Fruit fly (Drosophila melanogaster) Kc167 (cell line): Measurements from ENCODE around the gene CG8086.

Source experiments
- Myc ChIP-seq: fragments of >200 bp; optimal IDR thresholded peaks from 2 replicates; lab custom pipeline; 2017; ENCODE audit warnings: missing external identifiers
- Sin3A ChIP-seq: fragments of >200 bp; optimal IDR thresholded peaks from 2 replicates; lab custom pipeline; 2018; ENCODE audit warnings: missing external identifiers
- h ChIP-seq: fragments of >200 bp; optimal IDR thresholded peaks from 3 replicates; lab custom pipeline; 2018; ENCODE audit warnings: missing external identifiers
- insv ChIP-seq: fragments of >200 bp; optimal IDR thresholded peaks from 3 replicates; lab custom pipeline; 2018; ENCODE audit warnings: missing external identifiers
- psq ChIP-seq: fragments of >200 bp; optimal IDR thresholded peaks from 2 replicates; lab custom pipeline; 2017; ENCODE audit warnings: missing external identifiers
- ttk ChIP-seq: sonication (Bioruptor generic); optimal IDR thresholded peaks from 2 replicates; lab custom pipeline; 2017; ENCODE audit warnings: missing external identifiers

DNA sequence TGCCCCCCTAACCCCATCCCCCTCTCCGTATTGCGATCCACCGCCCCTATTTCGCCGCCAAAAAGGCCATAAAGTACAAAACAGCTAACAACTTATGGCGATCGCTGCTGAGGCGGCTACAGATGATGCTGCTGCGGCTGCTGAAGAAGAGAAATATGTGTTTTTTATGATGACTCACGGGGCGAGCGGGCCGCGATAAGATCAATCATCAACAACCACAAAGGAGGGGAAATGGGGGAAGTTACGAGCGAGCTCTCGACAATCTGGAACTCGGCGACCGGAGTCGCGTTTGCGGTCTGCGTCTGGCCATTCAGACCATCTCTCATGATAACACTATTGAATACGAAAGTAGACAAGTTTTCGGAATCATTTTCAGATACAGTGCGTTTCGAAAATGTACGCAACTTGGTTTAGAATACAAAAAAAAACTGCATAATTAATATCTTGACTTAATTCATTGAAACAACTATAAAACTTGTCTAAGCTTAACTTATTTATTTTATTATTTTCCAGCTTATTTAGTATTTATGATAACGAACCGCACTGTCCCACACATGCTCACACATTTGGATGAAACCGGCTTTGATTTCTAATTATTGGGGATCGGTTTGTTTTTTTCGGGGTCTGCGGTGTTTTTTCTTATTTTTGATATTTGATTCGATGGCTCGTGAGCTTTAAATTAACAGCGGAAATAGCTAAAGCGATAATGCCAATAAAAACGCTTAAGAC lies 35.0 kb upstream of the CG8086 start:
- no peak for TF ChIP-seq psq (lab: Kevin White, UChicago)
- TF ChIP-seq Sin3A (lab: Kevin White, UChicago), result no peak
- TF ChIP-seq insv (lab: Kevin White, UChicago), result no peak
- TF ChIP-seq ttk (lab: Kevin White, UChicago), result no peak
- TF ChIP-seq h, result no peak
- no peak for TF ChIP-seq Myc
